Fruit fly (Drosophila melanogaster) whole organism, embryonic: ENCODE data around the gene RPA1.
A peak's percentile ranks its signal among the peaks of the same experiment; 100 is the strongest.

ENCODE experiments used
- Ada2b ChIP-seq: fragments of 200-800 bp; sonication (Bioruptor generic); IDR thresholded peaks from 2 replicates; pipeline ENCODE4 v1.3.6; 2022; ENCODE audit warnings: missing biosample characterization, missing genetic modification characterization
- Antp ChIP-seq: fragments of 200-800 bp; sonication (Bioruptor generic); optimal IDR thresholded peaks from 3 replicates; lab custom pipeline; 2016; ENCODE audit warnings: missing biosample characterization, missing genetic modification characterization
- CG10431 ChIP-seq: fragments of 200-800 bp; sonication (Bioruptor generic); optimal IDR thresholded peaks from 3 replicates; lab custom pipeline; 2018; ENCODE audit warnings: missing biosample characterization, mild to moderate bottlenecking, missing genetic modification characterization
- CG10654 ChIP-seq: fragments of 200-800 bp; sonication (Bioruptor generic); optimal IDR thresholded peaks from 2 replicates; lab custom pipeline; 2016; ENCODE audit warnings: missing biosample characterization, missing genetic modification characterization
- CG10959 ChIP-seq: fragments of 200-800 bp; sonication (Bioruptor generic); IDR thresholded peaks from 2 replicates; pipeline ENCODE4 v1.3.6; 2022; ENCODE audit warnings: missing biosample characterization, missing genetic modification characterization
- CG12659 ChIP-seq: fragments of 200-800 bp; sonication (Bioruptor generic); optimal IDR thresholded peaks from 3 replicates; lab custom pipeline; 2017; ENCODE audit warnings: mild to moderate bottlenecking, missing biosample characterization, missing genetic modification reagents, missing genetic modification characterization
- CG13123 ChIP-seq: fragments of 200-800 bp; sonication (Bioruptor generic); optimal IDR thresholded peaks from 2 replicates; lab custom pipeline; 2016; ENCODE audit warnings: missing biosample characterization, missing genetic modification characterization
- CG13287 ChIP-seq: fragments of 200-800 bp; sonication (Bioruptor generic); IDR thresholded peaks from 2 replicates; pipeline ENCODE4 v1.3.6; 2022; ENCODE audit warnings: missing biosample characterization, missing genetic modification characterization; ENCODE audit not compliant: partially characterized antibody
- CG14667 ChIP-seq: fragments of 200-800 bp; sonication (Bioruptor generic); IDR thresholded peaks from 2 replicates; pipeline ENCODE4 v1.3.6; 2022; ENCODE audit warnings: missing biosample characterization, missing genetic modification characterization
- CG1529 ChIP-seq: fragments of 200-800 bp; sonication (Bioruptor generic); optimal IDR thresholded peaks from 3 replicates; lab custom pipeline; 2018; ENCODE audit warnings: missing biosample characterization, missing genetic modification characterization
- CG16863 ChIP-seq: fragments of 200-800 bp; sonication (Bioruptor generic); optimal IDR thresholded peaks from 3 replicates; lab custom pipeline; 2016; ENCODE audit warnings: missing biosample characterization, missing genetic modification characterization
- CG17186 ChIP-seq: fragments of 200-800 bp; sonication (Bioruptor generic); optimal IDR thresholded peaks from 3 replicates; lab custom pipeline; 2017; ENCODE audit warnings: missing biosample characterization, missing genetic modification reagents, missing genetic modification characterization
- CG17361 ChIP-seq: fragments of 200-800 bp; sonication (Bioruptor generic); IDR thresholded peaks from 3 replicates; pipeline ENCODE4 v1.3.6; 2022; ENCODE audit warnings: missing biosample characterization, missing genetic modification characterization
- CG17829 ChIP-seq: fragments of 200-800 bp; optimal IDR thresholded peaks from 2 replicates; lab custom pipeline; 2019; ENCODE audit warnings: missing biosample characterization, mild to moderate bottlenecking, missing genetic modification characterization, moderate library complexity
- CG2129 ChIP-seq: fragments of 200-800 bp; sonication (Bioruptor generic); IDR thresholded peaks from 2 replicates; pipeline ENCODE4 v1.3.6; 2022; ENCODE audit warnings: missing biosample characterization, missing genetic modification characterization; ENCODE audit not compliant: partially characterized antibody
- CG32772 ChIP-seq: fragments of 200-800 bp; sonication (Bioruptor generic); IDR thresholded peaks from 2 replicates; pipeline ENCODE4 v1.3.6; 2022; ENCODE audit warnings: missing biosample characterization, missing genetic modification characterization
- CG33557 ChIP-seq: fragments of 200-800 bp; sonication (Bioruptor generic); optimal IDR thresholded peaks from 2 replicates; lab custom pipeline; 2019; ENCODE audit warnings: missing biosample characterization, mild to moderate bottlenecking, missing genetic modification characterization, moderate library complexity
- CG6683 ChIP-seq: fragments of 200-800 bp; sonication (Bioruptor generic); optimal IDR thresholded peaks from 2 replicates; lab custom pipeline; 2017; ENCODE audit warnings: missing biosample characterization, mild to moderate bottlenecking, missing genetic modification characterization, missing genetic modification reagents
- CG6689 ChIP-seq: fragments of 200-800 bp; sonication (Bioruptor generic); IDR thresholded peaks from 2 replicates; pipeline ENCODE4 v1.3.6; 2022; ENCODE audit warnings: missing biosample characterization, missing genetic modification characterization
- CG8478 ChIP-seq: fragments of >200 bp; optimal IDR thresholded peaks from 2 replicates; lab custom pipeline; 2018
- CG8924 ChIP-seq: fragments of 200-800 bp; optimal IDR thresholded peaks from 3 replicates; lab custom pipeline; 2019; ENCODE audit warnings: missing biosample characterization, mild to moderate bottlenecking, missing genetic modification characterization, moderate library complexity
- Chrac-16 ChIP-seq: fragments of 200-800 bp; sonication (Bioruptor generic); optimal IDR thresholded peaks from 3 replicates; lab custom pipeline; 2016; ENCODE audit warnings: missing biosample characterization, missing genetic modification characterization
- D19B ChIP-seq: fragments of 200-800 bp; sonication (Bioruptor generic); optimal IDR thresholded peaks from 2 replicates; lab custom pipeline; 2017; ENCODE audit warnings: missing biosample characterization, mild to moderate bottlenecking, missing genetic modification characterization
- Dref ChIP-seq: fragments of 200-800 bp; sonication (Bioruptor generic); IDR thresholded peaks from 2 replicates; pipeline ENCODE4 v1.3.6; 2022; ENCODE audit warnings: missing biosample characterization, missing genetic modification characterization
- Fer2 ChIP-seq: fragments of 200-800 bp; sonication (Bioruptor generic); optimal IDR thresholded peaks from 2 replicates; lab custom pipeline; 2018; ENCODE audit warnings: missing biosample characterization, mild to moderate bottlenecking, missing genetic modification characterization, moderate library complexity
- HmgD ChIP-seq: fragments of 200-800 bp; sonication (Bioruptor generic); optimal IDR thresholded peaks from 3 replicates; lab custom pipeline; 2016; ENCODE audit warnings: missing biosample characterization, missing genetic modification characterization
- Meics ChIP-seq: fragments of 200-800 bp; sonication (Bioruptor generic); optimal IDR thresholded peaks from 2 replicates; lab custom pipeline; 2017; ENCODE audit warnings: missing biosample characterization, mild to moderate bottlenecking, missing genetic modification characterization
- Poxn ChIP-seq: fragments of 200-800 bp; sonication (Bioruptor generic); IDR thresholded peaks from 2 replicates; pipeline ENCODE4 v1.3.6; 2022; ENCODE audit warnings: missing biosample characterization, missing genetic modification characterization
- Sox102F ChIP-seq: fragments of 200-800 bp; sonication (Bioruptor generic); optimal IDR thresholded peaks from 2 replicates; lab custom pipeline; 2018; ENCODE audit warnings: missing biosample characterization, mild to moderate bottlenecking, missing genetic modification characterization, moderate library complexity
- ac ChIP-seq: fragments of 200-800 bp; sonication (Bioruptor generic); optimal IDR thresholded peaks from 3 replicates; lab custom pipeline; 2017; ENCODE audit warnings: missing biosample characterization, mild to moderate bottlenecking, missing genetic modification characterization
- br ChIP-seq: fragments of >200 bp; optimal IDR thresholded peaks from 2 replicates; lab custom pipeline; 2017
- bsh ChIP-seq, 2 experiments: fragments of 200-800 bp; sonication (Bioruptor generic); optimal IDR thresholded peaks; 2 replicates each; lab custom pipeline; 2017 to 2018; ENCODE audit warnings: mild to moderate bottlenecking in 2 of 2, missing biosample characterization in 2 of 2, missing genetic modification characterization in 2 of 2, moderate library complexity in 1 of 2
- btn ChIP-seq: fragments of 200-800 bp; sonication (Bioruptor generic); optimal IDR thresholded peaks from 2 replicates; lab custom pipeline; 2016; ENCODE audit warnings: missing biosample characterization, missing genetic modification characterization
- caup ChIP-seq: fragments of 200-800 bp; sonication (Bioruptor generic); optimal IDR thresholded peaks from 3 replicates; lab custom pipeline; 2017; ENCODE audit warnings: missing biosample characterization, mild to moderate bottlenecking, missing genetic modification characterization, moderate library complexity; ENCODE audit not compliant: severe bottlenecking
- chinmo ChIP-seq: fragments of 200-800 bp; sonication (Bioruptor generic); IDR thresholded peaks from 4 replicates; pipeline ENCODE4 v1.3.6; 2022; ENCODE audit warnings: missing biosample characterization, missing genetic modification characterization; ENCODE audit not compliant: partially characterized antibody
- gt ChIP-seq: fragments of 200-800 bp; sonication (Bioruptor generic); IDR thresholded peaks from 2 replicates; pipeline ENCODE4 v1.3.6; 2022; ENCODE audit warnings: missing biosample characterization, missing genetic modification characterization
- ham ChIP-seq: fragments of 200-800 bp; sonication (Bioruptor generic); IDR thresholded peaks from 2 replicates; pipeline ENCODE4 v1.3.6; 2022; ENCODE audit warnings: missing biosample characterization, missing genetic modification characterization
- ind ChIP-seq: fragments of 200-800 bp; sonication (Bioruptor generic); optimal IDR thresholded peaks from 3 replicates; lab custom pipeline; 2016; ENCODE audit warnings: missing biosample characterization, missing genetic modification characterization
- maf-S ChIP-seq: fragments of 200-800 bp; sonication (Bioruptor generic); optimal IDR thresholded peaks from 2 replicates; lab custom pipeline; 2016; ENCODE audit warnings: missing biosample characterization, missing genetic modification characterization
- onecut ChIP-seq: fragments of 200-800 bp; sonication (Bioruptor generic); IDR thresholded peaks from 2 replicates; pipeline ENCODE4 v1.3.6; 2022; ENCODE audit warnings: missing biosample characterization, missing genetic modification characterization
- p53 ChIP-seq: fragments of 200-800 bp; sonication (Bioruptor generic); optimal IDR thresholded peaks from 2 replicates; lab custom pipeline; 2016; ENCODE audit warnings: missing biosample characterization, missing genetic modification characterization
- phol ChIP-seq: fragments of 200-800 bp; sonication (Bioruptor generic); optimal IDR thresholded peaks from 3 replicates; lab custom pipeline; 2018; ENCODE audit warnings: missing biosample characterization, mild to moderate bottlenecking, missing genetic modification characterization, moderate library complexity
- psq ChIP-seq: fragments of 200-800 bp; sonication (Bioruptor generic); optimal IDR thresholded peaks from 2 replicates; lab custom pipeline; 2017; ENCODE audit warnings: missing biosample characterization, missing genetic modification characterization
- pzg ChIP-seq: fragments of 200-800 bp; sonication (Bioruptor generic); optimal IDR thresholded peaks from 3 replicates; lab custom pipeline; 2018; ENCODE audit warnings: missing biosample characterization, mild to moderate bottlenecking, missing genetic modification characterization, moderate library complexity
- run ChIP-seq: fragments of 200-800 bp; sonication (Bioruptor generic); optimal IDR thresholded peaks from 3 replicates; lab custom pipeline; 2018; ENCODE audit warnings: missing biosample characterization, mild to moderate bottlenecking, missing genetic modification characterization
- slp2 ChIP-seq: fragments of 200-800 bp; sonication (Bioruptor generic); optimal IDR thresholded peaks from 2 replicates; lab custom pipeline; 2016; ENCODE audit warnings: missing biosample characterization, missing genetic modification characterization
- tll ChIP-seq, 2 experiments: fragments of 200-800 bp in 1 of 2; fragments of >200 bp in 1 of 2; sonication (Bioruptor generic) in 1 of 2; optimal IDR thresholded peaks; 2 replicates each; lab custom pipeline; 2017 to 2019; ENCODE audit warnings: missing biosample characterization in 2 of 2, missing genetic modification characterization in 2 of 2, mild to moderate bottlenecking in 1 of 2, moderate library complexity in 1 of 2
- tna ChIP-seq: fragments of 200-800 bp; sonication (Bioruptor generic); IDR thresholded peaks from 2 replicates; pipeline ENCODE4 v1.3.6; 2022; ENCODE audit warnings: missing biosample characterization, missing genetic modification characterization; ENCODE audit not compliant: partially characterized antibody
- tx ChIP-seq: fragments of 200-800 bp; sonication (Bioruptor generic); optimal IDR thresholded peaks from 2 replicates; lab custom pipeline; 2016; ENCODE audit warnings: missing biosample characterization, missing genetic modification characterization

Gene RPA1

dm6 chr3R:8239472-8240301 lies 24.6 kb downstream of the RPA1 start (continued):
- TF ChIP-seq Dref (no peak), CG16863 (GFP tag; lab: Kevin White, UChicago) (peak; percentile 72), tx (GFP tag; lab: Kevin White, UChicago) (peak; percentile 71), CG17829 (peak; percentile 92), ham (GFP tag; lab: Robert Waterston, UW) (no peak), maf-S (GFP tag; lab: Kevin White, UChicago) (peak; percentile 65), onecut (peak; percentile 79), psq (peak; percentile 61), phol (peak; percentile 62), CG17186 (no peak), CG8924 (tag; lab: Kevin White, UChicago) (peak; percentile 95), CG10654 (GFP tag; lab: Kevin White, UChicago) (peak; percentile 74), CG6689 (GFP tag; lab: Robert Waterston, UW) (peak; percentile 85), CG13123 (peak; percentile 70), CG14667 (GFP tag; lab: Robert Waterston, UW) (peak; percentile 41; the same call in 1 of the 2 replicates), CG1529 (GFP tag; lab: Kevin White, UChicago) (peak; percentile 89), CG6683 (peak; percentile 76), slp2 (GFP tag; lab: Kevin White, UChicago) (peak; percentile 83), Meics (GFP tag; lab: Kevin White, UChicago) (peak; percentile 95), CG10959 (GFP tag; lab: Robert Waterston, UW) (peak; percentile 41; the same call in 1 of the 2 replicates), D19B (GFP tag; lab: Kevin White, UChicago) (peak; percentile 83), br (no peak), Chrac-16 (GFP tag; lab: Kevin White, UChicago) (peak; percentile 78), gt (GFP tag; lab: Robert Waterston, UW) (0 out of 2 replicates have a peak, but pooled peaks have one; percentile 22), chinmo (GFP tag; lab: Robert Waterston, UW) (no peak), ind (GFP tag; lab: Kevin White, UChicago) (peak; percentile 80), ac (GFP tag; lab: Kevin White, UChicago) (peak; percentile 50), Poxn (0 out of 2 replicates have a peak, but pooled peaks have one; percentile 13), CG17361 (GFP tag; lab: Robert Waterston, UW) (peak; percentile 99), Sox102F (peak; percentile 88), CG12659 (GFP tag; lab: Kevin White, UChicago) (peak; percentile 95), tna (GFP tag; lab: Robert Waterston, UW) (no peak), CG32772 (0 out of 2 replicates have a peak, but pooled peaks have one; percentile 39), CG8478 (lab: Kevin White, UChicago) (no peak), tll (GFP tag; optimal IDR thresholded peaks at IDR 0.05; lab: Kevin White, UChicago) (no peak), run (tag; lab: Kevin White, UChicago) (peak; percentile 88), bsh (GFP tag; optimal IDR thresholded peaks at IDR 0.05; lab: Kevin White, UChicago) (peak; percentile 86 to 88), p53 (GFP tag; lab: Kevin White, UChicago) (no peak), CG2129 (no peak), Fer2 (tag; lab: Kevin White, UChicago) (peak; percentile 79), caup (GFP tag; lab: Kevin White, UChicago) (peak; percentile 87), CG10431 (GFP tag; lab: Kevin White, UChicago) (peak; percentile 83), pzg (GFP tag; lab: Kevin White, UChicago) (peak; percentile 17), HmgD (GFP tag; lab: Kevin White, UChicago) (no peak), CG13287 (no peak; the same call in 1 of the 2 replicates), btn (peak; percentile 41), CG33557 (GFP tag; lab: Kevin White, UChicago) (peak; percentile 90), Antp (GFP tag; lab: Kevin White, UChicago) (peak; percentile 14), Ada2b (GFP tag; lab: Robert Waterston, UW) (peak; percentile 81)
